Fruit fly (Drosophila melanogaster) whole organism, adult: Measurements from ENCODE around the gene HLH3B.

Source experiments
- CG11617 ChIP-seq: fragments of 200-800 bp; sonication (Bioruptor generic); optimal IDR thresholded peaks from 2 replicates; lab custom pipeline; 2017; ENCODE audit warnings: mild to moderate bottlenecking, missing biosample characterization, missing genetic modification reagents, missing genetic modification characterization
- CG12768 ChIP-seq: fragments of 200-800 bp; sonication (Bioruptor generic); optimal IDR thresholded peaks from 2 replicates; lab custom pipeline; 2017; ENCODE audit warnings: missing biosample characterization, missing genetic modification characterization, mild to moderate bottlenecking, moderate library complexity, missing genetic modification reagents
- CG14711 ChIP-seq: fragments of 200-800 bp; sonication (Bioruptor generic); optimal IDR thresholded peaks from 2 replicates; lab custom pipeline; 2018; ENCODE audit warnings: missing biosample characterization, mild to moderate bottlenecking, missing genetic modification characterization, moderate library complexity
- CG33017 ChIP-seq: fragments of 200-800 bp; sonication (Bioruptor generic); optimal IDR thresholded peaks from 2 replicates; lab custom pipeline; 2018; ENCODE audit warnings: missing biosample characterization, mild to moderate bottlenecking, missing genetic modification characterization, moderate library complexity
- CG5204 ChIP-seq: fragments of 200-800 bp; sonication (Bioruptor generic); optimal IDR thresholded peaks from 2 replicates; lab custom pipeline; 2016; ENCODE audit warnings: missing biosample characterization, missing genetic modification characterization
- CG7045 ChIP-seq: fragments of 200-800 bp; sonication (Bioruptor generic); optimal IDR thresholded peaks from 2 replicates; lab custom pipeline; 2017; ENCODE audit warnings: missing biosample characterization, mild to moderate bottlenecking, missing genetic modification characterization
- CG7101 ChIP-seq: fragments of 200-800 bp; sonication (Bioruptor generic); optimal IDR thresholded peaks from 2 replicates; lab custom pipeline; 2018; ENCODE audit warnings: missing biosample characterization, mild to moderate bottlenecking, missing genetic modification characterization, moderate library complexity
- Clk ChIP-seq: fragments of 200-800 bp; sonication (Bioruptor generic); optimal IDR thresholded peaks from 2 replicates; lab custom pipeline; 2017; ENCODE audit warnings: missing biosample characterization, missing genetic modification characterization
- Crg-1 ChIP-seq: fragments of 200-800 bp; sonication (Bioruptor generic); optimal IDR thresholded peaks from 2 replicates; lab custom pipeline; 2016; ENCODE audit warnings: missing biosample characterization, missing genetic modification characterization
- Mnt ChIP-seq: fragments of 200-800 bp; sonication (Bioruptor generic); optimal IDR thresholded peaks from 2 replicates; lab custom pipeline; 2016; ENCODE audit warnings: missing biosample characterization, mild to moderate bottlenecking, missing genetic modification characterization
- cnc ChIP-seq, 2 experiments: fragments of >200 bp; optimal IDR thresholded peaks; 2 replicates each; lab custom pipeline; 2017
- kay ChIP-seq: fragments of 200-800 bp; sonication (Bioruptor generic); peaks from one replicate; lab custom pipeline; 2016; ENCODE audit warnings: missing biosample characterization, missing genetic modification characterization, borderline replicate concordance
- tj ChIP-seq: fragments of 200-800 bp; sonication (Bioruptor generic); optimal IDR thresholded peaks from 3 replicates; lab custom pipeline; 2017; ENCODE audit warnings: missing biosample characterization, mild to moderate bottlenecking, missing genetic modification characterization, moderate library complexity
- toe ChIP-seq: fragments of 200-800 bp; sonication (Bioruptor generic); optimal IDR thresholded peaks from 2 replicates; lab custom pipeline; 2016; ENCODE audit warnings: missing biosample characterization, missing genetic modification characterization

- TF ChIP-seq tj (GFP tag; lab: Kevin White, UChicago) (no peak), CG5204 (no peak), CG14711 (tag; lab: Kevin White, UChicago) (no peak), Clk (no peak), CG7045 (GFP tag; lab: Kevin White, UChicago) (no peak), CG12768 (no peak), CG7101 (no peak), kay (GFP tag; lab: Kevin White, UChicago) (peak; percentile 74), CG11617 (no peak), cnc (optimal IDR thresholded peaks at IDR 0.05; lab: Kevin White, UChicago) (no peak), Crg-1 (GFP tag; lab: Kevin White, UChicago) (no peak), CG33017 (tag; lab: Kevin White, UChicago) (no peak), Mnt (GFP tag; lab: Kevin White, UChicago) (no peak), toe (GFP tag; lab: Kevin White, UChicago) (no peak)
Observed at dm6 chrX:2648959-2649358, 32.6 kb downstream of the HLH3B start.
